Fruit fly (Drosophila melanogaster) whole organism, embryonic: ENCODE data around the gene Cortactin.

ENCODE experiments used
- CG11723 ChIP-seq: fragments of 200-800 bp; sonication (Bioruptor generic); optimal IDR thresholded peaks from 2 replicates; lab custom pipeline; 2017; ENCODE audit warnings: missing biosample characterization, mild to moderate bottlenecking, missing genetic modification characterization
- CG12071 ChIP-seq: fragments of 200-800 bp; sonication (Bioruptor generic); optimal IDR thresholded peaks from 3 replicates; lab custom pipeline; 2018; ENCODE audit warnings: missing biosample characterization, mild to moderate bottlenecking, missing genetic modification characterization
- CG15011 ChIP-seq: fragments of 200-800 bp; sonication (Bioruptor generic); optimal IDR thresholded peaks from 3 replicates; lab custom pipeline; 2018; ENCODE audit warnings: missing biosample characterization, mild to moderate bottlenecking, missing genetic modification characterization
- CG15601 ChIP-seq: fragments of 200-800 bp; sonication (Bioruptor generic); optimal IDR thresholded peaks from 3 replicates; lab custom pipeline; 2019; ENCODE audit warnings: missing biosample characterization, mild to moderate bottlenecking, missing genetic modification characterization, moderate library complexity
- CG18011 ChIP-seq: fragments of 200-800 bp; sonication (Bioruptor generic); optimal IDR thresholded peaks from 2 replicates; lab custom pipeline; 2017; ENCODE audit warnings: missing biosample characterization, missing genetic modification characterization, mild to moderate bottlenecking, moderate library complexity, missing genotype
- CG30403 ChIP-seq: fragments of 200-800 bp; sonication (Bioruptor generic); optimal IDR thresholded peaks from 3 replicates; lab custom pipeline; 2016; ENCODE audit warnings: missing biosample characterization, missing genetic modification characterization
- CG30431 ChIP-seq: fragments of 200-800 bp; sonication (Bioruptor generic); optimal IDR thresholded peaks from 2 replicates; lab custom pipeline; 2017; ENCODE audit warnings: missing biosample characterization, missing genetic modification characterization
- CG31441 ChIP-seq: fragments of 200-800 bp; sonication (Bioruptor generic); IDR thresholded peaks from 2 replicates; pipeline ENCODE4 v1.3.6; 2022; ENCODE audit warnings: missing biosample characterization, missing genetic modification characterization
- CG3163 ChIP-seq: fragments of 200-800 bp; sonication (Bioruptor generic); optimal IDR thresholded peaks from 3 replicates; lab custom pipeline; 2016; ENCODE audit warnings: missing biosample characterization, missing genetic modification characterization
- CG34224 ChIP-seq: fragments of 200-800 bp; sonication (Bioruptor generic); IDR thresholded peaks from 3 replicates; pipeline ENCODE4 v1.3.6; 2022; ENCODE audit warnings: missing biosample characterization, missing genetic modification characterization; ENCODE audit not compliant: partially characterized antibody
- CG4424 ChIP-seq: fragments of 200-800 bp; sonication (Bioruptor generic); optimal IDR thresholded peaks from 3 replicates; lab custom pipeline; 2016; ENCODE audit warnings: missing biosample characterization, missing genetic modification characterization
- CG4730 ChIP-seq: fragments of 200-800 bp; sonication (Bioruptor generic); IDR thresholded peaks from 2 replicates; pipeline ENCODE4 v1.3.6; 2022; ENCODE audit warnings: missing biosample characterization, missing genetic modification characterization
- CG4820 ChIP-seq: fragments of 200-800 bp; sonication (Bioruptor generic); optimal IDR thresholded peaks from 3 replicates; lab custom pipeline; 2016; ENCODE audit warnings: missing biosample characterization, missing genetic modification characterization
- CG7928 ChIP-seq: fragments of 200-800 bp; sonication (Bioruptor generic); optimal IDR thresholded peaks from 2 replicates; lab custom pipeline; 2017; ENCODE audit warnings: missing biosample characterization, mild to moderate bottlenecking, missing genetic modification characterization
- CG9437 ChIP-seq: fragments of 200-800 bp; sonication (Bioruptor generic); optimal IDR thresholded peaks from 2 replicates; lab custom pipeline; 2018; ENCODE audit warnings: missing biosample characterization, mild to moderate bottlenecking, missing genetic modification characterization
- Camta ChIP-seq: fragments of 200-800 bp; sonication (Bioruptor generic); optimal IDR thresholded peaks from 2 replicates; lab custom pipeline; 2016; ENCODE audit warnings: missing biosample characterization, missing genetic modification characterization
- D19B ChIP-seq: fragments of 200-800 bp; sonication (Bioruptor generic); optimal IDR thresholded peaks from 2 replicates; lab custom pipeline; 2017; ENCODE audit warnings: missing biosample characterization, mild to moderate bottlenecking, missing genetic modification characterization
- Drgx ChIP-seq: fragments of 200-800 bp; sonication (Bioruptor generic); IDR thresholded peaks from 2 replicates; pipeline ENCODE4 v1.3.6; 2022; ENCODE audit warnings: missing biosample characterization, missing genetic modification characterization
- Max ChIP-seq: fragments of 200-800 bp; sonication (Bioruptor generic); optimal IDR thresholded peaks from 2 replicates; lab custom pipeline; 2016; ENCODE audit warnings: missing biosample characterization, mild to moderate bottlenecking, missing genetic modification characterization
- Mrtf ChIP-seq: fragments of 200-800 bp; sonication (Bioruptor generic); IDR thresholded peaks from 3 replicates; pipeline ENCODE4 v1.3.6; 2022; ENCODE audit warnings: missing biosample characterization, missing genetic modification characterization
- NC2β ChIP-seq: fragments of 200-800 bp; sonication (Bioruptor generic); optimal IDR thresholded peaks from 2 replicates; lab custom pipeline; 2016; ENCODE audit warnings: missing biosample characterization, missing genetic modification characterization
- Pdp1 ChIP-seq, 2 experiments: fragments of 200-800 bp; sonication (Bioruptor generic); optimal IDR thresholded peaks; 3 replicates each; lab custom pipeline; 2016; ENCODE audit warnings: missing biosample characterization in 2 of 2, missing genetic modification characterization in 2 of 2, mild to moderate bottlenecking in 1 of 2, moderate library complexity in 1 of 2
- Poxn ChIP-seq: fragments of 200-800 bp; sonication (Bioruptor generic); IDR thresholded peaks from 2 replicates; pipeline ENCODE4 v1.3.6; 2022; ENCODE audit warnings: missing biosample characterization, missing genetic modification characterization
- Scr ChIP-seq: fragments of 200-800 bp; sonication (Bioruptor generic); IDR thresholded peaks from 2 replicates; pipeline ENCODE4 v1.3.6; 2022; ENCODE audit warnings: missing biosample characterization, missing genetic modification characterization; ENCODE audit not compliant: partially characterized antibody
- Side ChIP-seq: fragments of 200-800 bp; sonication (Bioruptor generic); optimal IDR thresholded peaks from 2 replicates; lab custom pipeline; 2016; ENCODE audit warnings: missing biosample characterization, missing genetic modification characterization
- Sox100B ChIP-seq: fragments of 200-800 bp; sonication (Bioruptor generic); optimal IDR thresholded peaks from 3 replicates; lab custom pipeline; 2018; ENCODE audit warnings: missing biosample characterization, mild to moderate bottlenecking, missing genetic modification characterization
- Vsx1 ChIP-seq: fragments of 200-800 bp; sonication (Bioruptor generic); optimal IDR thresholded peaks from 2 replicates; lab custom pipeline; 2017; ENCODE audit warnings: missing biosample characterization, mild to moderate bottlenecking, missing genetic modification characterization, missing genetic modification reagents
- YL-1 ChIP-seq: fragments of 200-800 bp; sonication (Bioruptor generic); optimal IDR thresholded peaks from 3 replicates; lab custom pipeline; 2017; ENCODE audit warnings: missing biosample characterization, mild to moderate bottlenecking, missing genetic modification characterization
- ac ChIP-seq: fragments of 200-800 bp; sonication (Bioruptor generic); optimal IDR thresholded peaks from 3 replicates; lab custom pipeline; 2017; ENCODE audit warnings: missing biosample characterization, mild to moderate bottlenecking, missing genetic modification characterization
- amos ChIP-seq: fragments of 200-800 bp; sonication (Bioruptor generic); IDR thresholded peaks from 2 replicates; pipeline ENCODE4 v1.3.6; 2022; ENCODE audit warnings: missing biosample characterization, missing genetic modification characterization; ENCODE audit not compliant: partially characterized antibody
- ato ChIP-seq: fragments of 200-800 bp; sonication (Bioruptor generic); IDR thresholded peaks from 2 replicates; pipeline ENCODE4 v1.3.6; 2022; ENCODE audit warnings: missing biosample characterization, missing genetic modification characterization; ENCODE audit not compliant: partially characterized antibody
- bcd ChIP-seq: fragments of 200-800 bp; sonication (Bioruptor generic); optimal IDR thresholded peaks from 2 replicates; lab custom pipeline; 2017; ENCODE audit warnings: missing biosample characterization, mild to moderate bottlenecking, missing genetic modification characterization
- dati ChIP-seq: fragments of 200-800 bp; sonication (Bioruptor generic); IDR thresholded peaks from 2 replicates; pipeline ENCODE4 v1.3.6; 2022; ENCODE audit warnings: missing biosample characterization, missing genetic modification characterization
- esg ChIP-seq: fragments of 200-800 bp; sonication (Bioruptor generic); conservative IDR thresholded peaks from 2 replicates; pipeline ENCODE4 v1.3.6; 2022; ENCODE audit warnings: missing biosample characterization, missing genetic modification characterization
- gro ChIP-seq: fragments of 200-800 bp; sonication (Bioruptor generic); optimal IDR thresholded peaks from 2 replicates; lab custom pipeline; 2016; ENCODE audit warnings: missing biosample characterization, missing genetic modification characterization
- gsb-n ChIP-seq: fragments of 200-800 bp; sonication (Bioruptor generic); optimal IDR thresholded peaks from 3 replicates; lab custom pipeline; 2018; ENCODE audit warnings: missing biosample characterization, mild to moderate bottlenecking, missing genetic modification characterization
- gt ChIP-seq: fragments of 200-800 bp; sonication (Bioruptor generic); IDR thresholded peaks from 2 replicates; pipeline ENCODE4 v1.3.6; 2022; ENCODE audit warnings: missing biosample characterization, missing genetic modification characterization
- kay ChIP-seq: fragments of 200-800 bp; sonication (Bioruptor generic); optimal IDR thresholded peaks from 2 replicates; lab custom pipeline; 2016; ENCODE audit warnings: missing biosample characterization, missing genetic modification characterization
- luna ChIP-seq: fragments of 200-800 bp; sonication (Bioruptor generic); optimal IDR thresholded peaks from 2 replicates; lab custom pipeline; 2016; ENCODE audit warnings: missing biosample characterization, missing genetic modification characterization
- nmo ChIP-seq: fragments of 200-800 bp; sonication (Bioruptor generic); optimal IDR thresholded peaks from 2 replicates; lab custom pipeline; 2018; ENCODE audit warnings: missing biosample characterization, mild to moderate bottlenecking, missing genetic modification characterization, moderate library complexity
- ro ChIP-seq: fragments of 200-800 bp; sonication (Bioruptor generic); IDR thresholded peaks from 2 replicates; pipeline ENCODE4 v1.3.6; 2022; ENCODE audit warnings: missing biosample characterization, missing genetic modification characterization
- sd ChIP-seq: fragments of 200-800 bp; sonication (Bioruptor generic); optimal IDR thresholded peaks from 3 replicates; lab custom pipeline; 2018; ENCODE audit warnings: missing biosample characterization, mild to moderate bottlenecking, missing genetic modification characterization, moderate library complexity
- sens ChIP-seq: fragments of 200-800 bp; sonication (Bioruptor generic); peaks from one replicate; lab custom pipeline; 2016; ENCODE audit warnings: missing biosample characterization, missing genetic modification characterization
- sens-2 ChIP-seq: fragments of 200-800 bp; sonication (Bioruptor generic); IDR thresholded peaks from 2 replicates; pipeline ENCODE4 v1.3.6; 2022; ENCODE audit warnings: missing biosample characterization, missing genetic modification characterization
- sisA ChIP-seq: fragments of 200-800 bp; sonication (Bioruptor generic); IDR thresholded peaks from 2 replicates; pipeline ENCODE4 v1.3.6; 2022; ENCODE audit warnings: missing biosample characterization, missing genetic modification characterization
- sug ChIP-seq: fragments of 200-800 bp; optimal IDR thresholded peaks from 2 replicates; lab custom pipeline; 2019; ENCODE audit warnings: missing biosample characterization, mild to moderate bottlenecking, missing genetic modification characterization, moderate library complexity
- usp ChIP-seq: fragments of >200 bp; optimal IDR thresholded peaks from 2 replicates; lab custom pipeline; 2017; ENCODE audit warnings: missing biosample characterization, missing genetic modification characterization
- vfl ChIP-seq: fragments of 200-800 bp; sonication (Bioruptor generic); optimal IDR thresholded peaks from 2 replicates; lab custom pipeline; 2016; ENCODE audit warnings: missing biosample characterization, missing genetic modification characterization
- zf30C ChIP-seq: fragments of 200-800 bp; sonication (Bioruptor generic); optimal IDR thresholded peaks from 3 replicates; lab custom pipeline; 2018; ENCODE audit warnings: missing biosample characterization, mild to moderate bottlenecking, missing genetic modification characterization
- zfh1 ChIP-seq: fragments of 200-800 bp; sonication (Bioruptor generic); IDR thresholded peaks from 3 replicates; pipeline ENCODE4 v1.3.6; 2022; ENCODE audit warnings: missing biosample characterization, missing genetic modification characterization

The Cortactin gene

DNA sequence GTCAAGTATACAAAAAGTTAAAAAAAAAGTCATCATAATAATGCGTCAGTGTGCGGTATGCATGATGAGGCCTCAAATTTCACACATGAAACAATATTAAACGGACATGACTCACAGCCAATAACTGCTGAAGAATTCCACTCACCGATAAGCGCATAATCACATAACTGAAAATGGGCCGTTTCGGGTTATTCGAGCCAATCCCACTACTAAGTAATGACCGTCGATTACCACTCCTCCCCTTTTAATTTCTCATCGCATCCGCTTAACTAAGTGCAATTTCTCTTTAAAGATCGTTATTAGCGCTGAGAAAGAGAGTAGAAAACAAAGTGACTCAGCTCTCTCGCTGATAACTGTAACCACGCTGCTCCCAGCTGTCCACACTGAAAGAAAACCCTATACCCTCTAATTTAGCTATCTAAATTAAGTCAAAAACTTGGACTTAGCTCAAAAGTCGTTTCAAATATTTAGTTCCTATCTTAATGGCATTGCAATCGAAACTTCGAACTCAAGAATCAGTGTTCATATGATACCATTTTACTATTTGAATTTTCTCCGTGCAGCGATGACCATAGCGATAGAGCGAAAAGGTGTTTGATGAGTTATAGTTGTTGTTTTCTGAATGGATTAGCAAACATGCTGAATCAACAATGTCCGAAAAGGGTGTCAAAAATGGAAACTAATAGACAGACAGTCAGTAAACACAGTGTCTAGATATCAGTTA is 48.6 kb upstream of the Cortactin start (continued):
- TF ChIP-seq Max (GFP tag; lab: Kevin White, UChicago) = peak; percentile 51
- peak; percentile 87 for TF ChIP-seq Pdp1 (GFP tag; optimal IDR thresholded peaks at IDR 0.05; lab: Kevin White, UChicago)
- TF ChIP-seq kay (GFP tag; lab: Kevin White, UChicago) = peak; percentile 82
- peak; percentile 61 for TF ChIP-seq sug (tag; lab: Kevin White, UChicago)
- TF ChIP-seq gt (GFP tag; lab: Robert Waterston, UW) = peak; percentile 44; the same call in 1 of the 2 replicates
- TF ChIP-seq zfh1 (GFP tag; lab: Robert Waterston, UW) = peak; percentile 86
- peak; percentile 85 for TF ChIP-seq CG4730
- TF ChIP-seq NC2β = peak; percentile 89
- peak; percentile 82 for TF ChIP-seq gsb-n (tag; lab: Kevin White, UChicago)
- peak; percentile 82 for TF ChIP-seq Mrtf (GFP tag; lab: Robert Waterston, UW)
- no peak for TF ChIP-seq Poxn
- no peak for TF ChIP-seq ato (GFP tag; lab: Robert Waterston, UW)
- TF ChIP-seq amos (GFP tag; lab: Robert Waterston, UW) = no peak
- TF ChIP-seq CG30431 (GFP tag; lab: Kevin White, UChicago) = peak; percentile 78
- peak; percentile 87 for TF ChIP-seq CG31441
- TF ChIP-seq usp (GFP tag; lab: Kevin White, UChicago) = no peak
- TF ChIP-seq Sox100B (GFP tag; lab: Kevin White, UChicago) = peak; percentile 88
- TF ChIP-seq bcd (GFP tag; lab: Kevin White, UChicago) = peak; percentile 78
- peak; percentile 35 for TF ChIP-seq CG7928 (GFP tag; lab: Kevin White, UChicago)
- peak; percentile 98 for TF ChIP-seq sens (GFP tag; lab: Kevin White, UChicago)
- TF ChIP-seq ac (GFP tag; lab: Kevin White, UChicago) = peak; percentile 75
- peak; percentile 81 for TF ChIP-seq sd (tag; lab: Kevin White, UChicago)
- TF ChIP-seq CG15011 (GFP tag; lab: Kevin White, UChicago) = no peak
- TF ChIP-seq YL-1 (GFP tag; lab: Kevin White, UChicago) = peak; percentile 45
- TF ChIP-seq gro (GFP tag; lab: Kevin White, UChicago) = peak; percentile 94
- TF ChIP-seq Vsx1 (GFP tag; lab: Kevin White, UChicago) = peak; percentile 83
- TF ChIP-seq Drgx (GFP tag; lab: Robert Waterston, UW) = peak; percentile 85
- peak; percentile 80 for TF ChIP-seq sisA (GFP tag; lab: Robert Waterston, UW)
- TF ChIP-seq Scr = no peak
- peak; percentile 83 for TF ChIP-seq Camta (GFP tag; lab: Kevin White, UChicago)
- no peak for TF ChIP-seq CG34224 (GFP tag; lab: Robert Waterston, UW)
- TF ChIP-seq sens-2 (GFP tag; lab: Robert Waterston, UW) = peak; percentile 73
- peak; percentile 81 for TF ChIP-seq CG3163 (GFP tag; lab: Kevin White, UChicago)
- peak; percentile 75 for TF ChIP-seq CG18011 (GFP tag; lab: Kevin White, UChicago)
- peak; percentile 55 for TF ChIP-seq D19B (GFP tag; lab: Kevin White, UChicago)
- TF ChIP-seq CG4424 = peak; percentile 15
- peak; percentile 79 for TF ChIP-seq CG15601 (tag; lab: Kevin White, UChicago)
- TF ChIP-seq vfl (GFP tag; lab: Kevin White, UChicago) = peak; percentile 78
- TF ChIP-seq ro (GFP tag; lab: Robert Waterston, UW) = 0 out of 2 replicates have a peak, but pooled peaks have one; percentile 60
- TF ChIP-seq CG11723 = peak; percentile 81
- peak; percentile 76 for TF ChIP-seq CG9437
- peak; percentile 77 for TF ChIP-seq dati
- TF ChIP-seq zf30C = peak; percentile 88
- peak; percentile 87 for TF ChIP-seq Side (GFP tag; lab: Kevin White, UChicago)
- peak; percentile 81 for TF ChIP-seq CG4820 (GFP tag; lab: Kevin White, UChicago)
- TF ChIP-seq esg (GFP tag; lab: Robert Waterston, UW) = peak; percentile 84
- peak; percentile 87 for TF ChIP-seq nmo
- TF ChIP-seq CG30403 (GFP tag; lab: Kevin White, UChicago) = peak; percentile 87
- TF ChIP-seq luna = peak; percentile 80
- peak; percentile 54 for TF ChIP-seq CG12071
